Fruit fly (Drosophila melanogaster) whole organism, embryonic: ENCODE measurements around the gene CG10801.
A peak's percentile ranks its signal among the peaks of the same experiment; 100 is the strongest.

Experiments
- Atf6 ChIP-seq: fragments of 200-800 bp; sonication (Bioruptor generic); IDR thresholded peaks from 2 replicates; pipeline ENCODE4 v1.3.6; 2022; ENCODE audit warnings: missing biosample characterization, missing genetic modification characterization
- BEAF-32 ChIP-seq: fragments of 200-800 bp; sonication (Bioruptor generic); optimal IDR thresholded peaks from 3 replicates; lab custom pipeline; 2017; ENCODE audit warnings: missing biosample characterization, missing genetic modification characterization, mild to moderate bottlenecking, moderate library complexity, missing genetic modification reagents
- CG10543 ChIP-seq: fragments of 200-800 bp; sonication (Bioruptor generic); optimal IDR thresholded peaks from 3 replicates; lab custom pipeline; 2017; ENCODE audit warnings: missing biosample characterization, mild to moderate bottlenecking, missing genetic modification characterization, moderate library complexity
- CG11247 ChIP-seq: fragments of 200-800 bp; sonication (Bioruptor generic); IDR thresholded peaks from 2 replicates; pipeline ENCODE4 v1.3.6; 2022; ENCODE audit warnings: missing biosample characterization, missing genetic modification characterization
- CG11504 ChIP-seq: fragments of 200-800 bp; sonication (Bioruptor generic); optimal IDR thresholded peaks from 3 replicates; lab custom pipeline; 2019; ENCODE audit warnings: missing biosample characterization, mild to moderate bottlenecking, missing genetic modification characterization, moderate library complexity
- CG11560 ChIP-seq: fragments of 200-800 bp; sonication (Bioruptor generic); IDR thresholded peaks from 3 replicates; pipeline ENCODE4 v1.3.6; 2022; ENCODE audit warnings: missing biosample characterization, missing genetic modification characterization
- CG13296 ChIP-seq: fragments of 200-800 bp; sonication (Bioruptor generic); optimal IDR thresholded peaks from 3 replicates; lab custom pipeline; 2018; ENCODE audit warnings: missing biosample characterization, mild to moderate bottlenecking, missing genetic modification characterization
- CG14014 ChIP-seq: fragments of 200-800 bp; sonication (Bioruptor generic); IDR thresholded peaks from 2 replicates; pipeline ENCODE4 v1.3.6; 2022; ENCODE audit warnings: missing biosample characterization, missing genetic modification characterization
- CG14860 ChIP-seq: fragments of 200-800 bp; sonication (Bioruptor generic); IDR thresholded peaks from 3 replicates; pipeline ENCODE4 v1.3.6; 2022; ENCODE audit warnings: missing biosample characterization, missing genetic modification characterization; ENCODE audit not compliant: partially characterized antibody
- CG15011 ChIP-seq: fragments of 200-800 bp; sonication (Bioruptor generic); optimal IDR thresholded peaks from 3 replicates; lab custom pipeline; 2018; ENCODE audit warnings: missing biosample characterization, mild to moderate bottlenecking, missing genetic modification characterization
- CG15696 ChIP-seq: fragments of 200-800 bp; sonication (Bioruptor generic); optimal IDR thresholded peaks from 2 replicates; lab custom pipeline; 2019; ENCODE audit warnings: missing biosample characterization, mild to moderate bottlenecking, missing genetic modification characterization, moderate library complexity
- CG17361 ChIP-seq: fragments of 200-800 bp; sonication (Bioruptor generic); IDR thresholded peaks from 3 replicates; pipeline ENCODE4 v1.3.6; 2022; ENCODE audit warnings: missing biosample characterization, missing genetic modification characterization
- CG17829 ChIP-seq: fragments of 200-800 bp; optimal IDR thresholded peaks from 2 replicates; lab custom pipeline; 2019; ENCODE audit warnings: missing biosample characterization, mild to moderate bottlenecking, missing genetic modification characterization, moderate library complexity
- CG2712 ChIP-seq: fragments of 200-800 bp; optimal IDR thresholded peaks from 3 replicates; lab custom pipeline; 2019; ENCODE audit warnings: missing biosample characterization, mild to moderate bottlenecking, missing genetic modification characterization, moderate library complexity
- CG2875 ChIP-seq: fragments of 200-800 bp; sonication (Bioruptor generic); optimal IDR thresholded peaks from 2 replicates; lab custom pipeline; 2017; ENCODE audit warnings: missing biosample characterization, mild to moderate bottlenecking, missing genetic modification characterization, missing genetic modification reagents
- CG30020 ChIP-seq: fragments of 200-800 bp; optimal IDR thresholded peaks from 2 replicates; lab custom pipeline; 2019; ENCODE audit warnings: missing biosample characterization, mild to moderate bottlenecking, missing genetic modification characterization, moderate library complexity
- CG6654 ChIP-seq: fragments of 200-800 bp; sonication (Bioruptor generic); optimal IDR thresholded peaks from 2 replicates; lab custom pipeline; 2017; ENCODE audit warnings: missing biosample characterization, mild to moderate bottlenecking, missing genetic modification characterization
- CG7786 ChIP-seq: fragments of 200-800 bp; sonication (Bioruptor generic); optimal IDR thresholded peaks from 2 replicates; lab custom pipeline; 2016; ENCODE audit warnings: missing biosample characterization, missing genetic modification characterization
- CG7839 ChIP-seq: fragments of 200-800 bp; sonication (Bioruptor generic); optimal IDR thresholded peaks from 3 replicates; lab custom pipeline; 2018; ENCODE audit warnings: missing biosample characterization, mild to moderate bottlenecking, missing genetic modification characterization, moderate library complexity
- CG9817 ChIP-seq: fragments of 200-800 bp; sonication (Bioruptor generic); optimal IDR thresholded peaks from 2 replicates; lab custom pipeline; 2018; ENCODE audit warnings: missing biosample characterization, mild to moderate bottlenecking, missing genetic modification characterization, moderate library complexity
- CHES-1-like ChIP-seq: fragments of 200-800 bp; sonication (Bioruptor generic); optimal IDR thresholded peaks from 2 replicates; lab custom pipeline; 2016; ENCODE audit warnings: missing biosample characterization, missing genetic modification characterization
- CkIIα-i1 ChIP-seq: fragments of 200-800 bp; sonication (Bioruptor generic); IDR thresholded peaks from 2 replicates; pipeline ENCODE4 v1.3.6; 2022; ENCODE audit warnings: missing biosample characterization, missing genetic modification characterization
- Doc2 ChIP-seq: fragments of 200-800 bp; sonication (Bioruptor generic); IDR thresholded peaks from 2 replicates; pipeline ENCODE4 v1.3.6; 2022; ENCODE audit warnings: missing biosample characterization, missing genetic modification characterization
- Doc3 ChIP-seq: fragments of 200-800 bp; sonication (Bioruptor generic); IDR thresholded peaks from 3 replicates; pipeline ENCODE4 v1.3.6; 2022; ENCODE audit warnings: missing biosample characterization, missing genetic modification characterization; ENCODE audit not compliant: partially characterized antibody
- Elba2 ChIP-seq: fragments of 200-800 bp; sonication (Bioruptor generic); optimal IDR thresholded peaks from 3 replicates; lab custom pipeline; 2016; ENCODE audit warnings: missing biosample characterization, missing genetic modification characterization
- Fer3 ChIP-seq: fragments of 200-800 bp; sonication (Bioruptor generic); optimal IDR thresholded peaks from 2 replicates; lab custom pipeline; 2018; ENCODE audit warnings: missing biosample characterization, mild to moderate bottlenecking, missing genetic modification characterization, moderate library complexity
- HmgD ChIP-seq: fragments of 200-800 bp; sonication (Bioruptor generic); optimal IDR thresholded peaks from 3 replicates; lab custom pipeline; 2016; ENCODE audit warnings: missing biosample characterization, missing genetic modification characterization
- Kr ChIP-seq: fragments of 200-800 bp; sonication (Bioruptor generic); optimal IDR thresholded peaks from 2 replicates; lab custom pipeline; 2017; ENCODE audit warnings: missing biosample characterization, mild to moderate bottlenecking, missing genetic modification characterization
- MESR4 ChIP-seq: fragments of 200-800 bp; sonication (Bioruptor generic); optimal IDR thresholded peaks from 2 replicates; lab custom pipeline; 2018; ENCODE audit warnings: missing biosample characterization, mild to moderate bottlenecking, missing genetic modification characterization, moderate library complexity
- Oli ChIP-seq: fragments of 200-800 bp; sonication (Bioruptor generic); optimal IDR thresholded peaks from 2 replicates; lab custom pipeline; 2018; ENCODE audit warnings: missing biosample characterization, mild to moderate bottlenecking, missing genetic modification characterization, moderate library complexity
- Ptx1 ChIP-seq: fragments of 200-800 bp; sonication (Bioruptor generic); IDR thresholded peaks from 2 replicates; pipeline ENCODE4 v1.3.6; 2022; ENCODE audit warnings: missing biosample characterization, missing genetic modification characterization
- Vsx1 ChIP-seq: fragments of 200-800 bp; sonication (Bioruptor generic); optimal IDR thresholded peaks from 2 replicates; lab custom pipeline; 2017; ENCODE audit warnings: missing biosample characterization, mild to moderate bottlenecking, missing genetic modification characterization, missing genetic modification reagents
- ac ChIP-seq: fragments of 200-800 bp; sonication (Bioruptor generic); optimal IDR thresholded peaks from 3 replicates; lab custom pipeline; 2017; ENCODE audit warnings: missing biosample characterization, mild to moderate bottlenecking, missing genetic modification characterization
- cg ChIP-seq: fragments of 200-800 bp; sonication (Bioruptor generic); optimal IDR thresholded peaks from 3 replicates; lab custom pipeline; 2019; ENCODE audit warnings: missing biosample characterization, mild to moderate bottlenecking, missing genetic modification characterization, moderate library complexity
- chn ChIP-seq: fragments of 200-800 bp; sonication (Bioruptor generic); optimal IDR thresholded peaks from 2 replicates; lab custom pipeline; 2016; ENCODE audit warnings: missing biosample characterization, missing genetic modification characterization
- dm ChIP-seq: fragments of 200-800 bp; sonication (Bioruptor generic); optimal IDR thresholded peaks from 3 replicates; lab custom pipeline; 2016; ENCODE audit warnings: missing biosample characterization, missing genetic modification characterization
- ewg ChIP-seq: fragments of 200-800 bp; sonication (Bioruptor generic); optimal IDR thresholded peaks from 3 replicates; lab custom pipeline; 2017; ENCODE audit warnings: mild to moderate bottlenecking, missing biosample characterization, missing genetic modification reagents, missing genetic modification characterization
- fd3F ChIP-seq: fragments of 200-800 bp; sonication (Bioruptor generic); optimal IDR thresholded peaks from 2 replicates; lab custom pipeline; 2018; ENCODE audit warnings: missing biosample characterization, mild to moderate bottlenecking, missing genetic modification characterization, moderate library complexity
- gem ChIP-seq: fragments of 200-800 bp; sonication (Bioruptor generic); optimal IDR thresholded peaks from 2 replicates; lab custom pipeline; 2019; ENCODE audit warnings: missing biosample characterization, mild to moderate bottlenecking, missing genetic modification characterization, moderate library complexity
- hbn ChIP-seq: fragments of 200-800 bp; sonication (Bioruptor generic); IDR thresholded peaks from 2 replicates; pipeline ENCODE4 v1.3.6; 2022; ENCODE audit warnings: missing biosample characterization, missing genetic modification characterization; ENCODE audit not compliant: partially characterized antibody
- insv ChIP-seq, 2 experiments: fragments of 200-800 bp; sonication (Bioruptor generic); optimal IDR thresholded peaks; 3 replicates each; lab custom pipeline; 2016 to 2018; ENCODE audit warnings: missing biosample characterization in 2 of 2, missing genetic modification characterization in 2 of 2
- lbe ChIP-seq: fragments of 200-800 bp; sonication (Bioruptor generic); optimal IDR thresholded peaks from 2 replicates; lab custom pipeline; 2016; ENCODE audit warnings: missing biosample characterization, mild to moderate bottlenecking, missing genetic modification characterization
- lilli ChIP-seq: fragments of 200-800 bp; sonication (Bioruptor generic); optimal IDR thresholded peaks from 3 replicates; lab custom pipeline; 2016; ENCODE audit warnings: missing biosample characterization, missing genetic modification characterization
- nerfin-1 ChIP-seq: fragments of 200-800 bp; sonication (Bioruptor generic); optimal IDR thresholded peaks from 3 replicates; lab custom pipeline; 2019; ENCODE audit warnings: missing biosample characterization, mild to moderate bottlenecking, missing genetic modification characterization, moderate library complexity
- phol ChIP-seq: fragments of 200-800 bp; sonication (Bioruptor generic); optimal IDR thresholded peaks from 3 replicates; lab custom pipeline; 2018; ENCODE audit warnings: missing biosample characterization, mild to moderate bottlenecking, missing genetic modification characterization, moderate library complexity
- salm ChIP-seq: fragments of 200-800 bp; sonication (Bioruptor generic); optimal IDR thresholded peaks from 2 replicates; lab custom pipeline; 2018; ENCODE audit warnings: missing biosample characterization, mild to moderate bottlenecking, missing genetic modification characterization
- scrt ChIP-seq: fragments of 200-800 bp; sonication (Bioruptor generic); optimal IDR thresholded peaks from 2 replicates; lab custom pipeline; 2018; ENCODE audit warnings: missing biosample characterization, mild to moderate bottlenecking, missing genetic modification characterization, moderate library complexity
- sd ChIP-seq: fragments of 200-800 bp; sonication (Bioruptor generic); optimal IDR thresholded peaks from 3 replicates; lab custom pipeline; 2018; ENCODE audit warnings: missing biosample characterization, mild to moderate bottlenecking, missing genetic modification characterization, moderate library complexity
- sqz ChIP-seq: fragments of 200-800 bp; sonication (Bioruptor generic); optimal IDR thresholded peaks from 3 replicates; lab custom pipeline; 2018; ENCODE audit warnings: missing biosample characterization, mild to moderate bottlenecking, missing genetic modification characterization
- tap ChIP-seq: fragments of 200-800 bp; optimal IDR thresholded peaks from 3 replicates; lab custom pipeline; 2019; ENCODE audit warnings: missing biosample characterization, mild to moderate bottlenecking, missing genetic modification characterization, moderate library complexity
- wdn ChIP-seq: fragments of 200-800 bp; sonication (Bioruptor generic); IDR thresholded peaks from 2 replicates; pipeline ENCODE4 v1.3.6; 2022; ENCODE audit warnings: missing biosample characterization, missing genetic modification characterization

Gene CG10801

dm6 chrX:3437493-3437892, 22.9 kb upstream of the CG10801 start (continued):
- TF ChIP-seq CHES-1-like (GFP tag; lab: Kevin White, UChicago) = no peak
- TF ChIP-seq CG17829 (tag; lab: Kevin White, UChicago) = no peak
- no peak for TF ChIP-seq dm (GFP tag; lab: Kevin White, UChicago)
- TF ChIP-seq Kr = no peak
- TF ChIP-seq sd = peak; percentile 9
- no peak for TF ChIP-seq hbn (GFP tag; lab: Robert Waterston, UW)
- TF ChIP-seq CG9817 (tag; lab: Kevin White, UChicago) = no peak
- TF ChIP-seq CG2875 (GFP tag; lab: Kevin White, UChicago) = no peak
- TF ChIP-seq CG11560 (tag; lab: Robert Waterston, UW) = no peak
- no peak for TF ChIP-seq CG15696 (tag; lab: Kevin White, UChicago)
- no peak for TF ChIP-seq Doc3 (GFP tag; lab: Robert Waterston, UW)
- TF ChIP-seq Ptx1 = no peak
- TF ChIP-seq CG13296 (GFP tag; lab: Kevin White, UChicago) = no peak
- no peak for TF ChIP-seq CG2712 (tag; lab: Kevin White, UChicago)
- TF ChIP-seq tap (tag; lab: Kevin White, UChicago) = no peak
- no peak for TF ChIP-seq Vsx1 (GFP tag; lab: Kevin White, UChicago)
- no peak for TF ChIP-seq insv (GFP tag; optimal IDR thresholded peaks at IDR 0.05; lab: Kevin White, UChicago)
- TF ChIP-seq ewg (GFP tag; lab: Kevin White, UChicago) = no peak
- TF ChIP-seq CkIIα-i1 = no peak
- TF ChIP-seq gem (tag; lab: Kevin White, UChicago) = peak; percentile 28
- no peak for TF ChIP-seq HmgD (GFP tag; lab: Kevin White, UChicago)
- no peak for TF ChIP-seq CG15011 (GFP tag; lab: Kevin White, UChicago)
- TF ChIP-seq CG7839 (tag; lab: Kevin White, UChicago) = peak; percentile 14
- TF ChIP-seq CG30020 (tag; lab: Kevin White, UChicago) = no peak
- no peak for TF ChIP-seq salm
- no peak for TF ChIP-seq ac
- TF ChIP-seq CG17361 = no peak
- TF ChIP-seq Atf6 (GFP tag; lab: Robert Waterston, UW) = no peak
- TF ChIP-seq BEAF-32 (GFP tag; lab: Kevin White, UChicago) = no peak
- peak; percentile 3 for TF ChIP-seq lilli (GFP tag; lab: Kevin White, UChicago)
- no peak for TF ChIP-seq Doc2 (GFP tag; lab: Robert Waterston, UW)
- TF ChIP-seq phol = no peak
- TF ChIP-seq CG6654 (GFP tag; lab: Kevin White, UChicago) = no peak
- no peak for TF ChIP-seq scrt (GFP tag; lab: Kevin White, UChicago)
- TF ChIP-seq CG14014 (GFP tag; lab: Robert Waterston, UW) = no peak
- TF ChIP-seq sqz (GFP tag; lab: Kevin White, UChicago) = peak; percentile 17
- no peak for TF ChIP-seq Fer3 (tag; lab: Kevin White, UChicago)
- TF ChIP-seq Elba2 (GFP tag; lab: Kevin White, UChicago) = no peak
- peak; percentile 54 for TF ChIP-seq lbe (GFP tag; lab: Kevin White, UChicago)
- no peak for TF ChIP-seq CG14860 (GFP tag; lab: Robert Waterston, UW)
- TF ChIP-seq CG11247 = no peak
- peak; percentile 7 for TF ChIP-seq Oli
- no peak for TF ChIP-seq fd3F
- TF ChIP-seq nerfin-1 (tag; lab: Kevin White, UChicago) = no peak
- TF ChIP-seq wdn (GFP tag; lab: Robert Waterston, UW) = no peak
- peak; percentile 37 for TF ChIP-seq CG11504
- TF ChIP-seq CG7786 (GFP tag; lab: Kevin White, UChicago) = no peak
- TF ChIP-seq cg (GFP tag; lab: Kevin White, UChicago) = no peak
- no peak for TF ChIP-seq MESR4 (GFP tag; lab: Kevin White, UChicago)
- TF ChIP-seq CG10543 (GFP tag; lab: Kevin White, UChicago) = no peak
- no peak for TF ChIP-seq chn (GFP tag; lab: Kevin White, UChicago)
